Fruit fly (Drosophila melanogaster): ENCODE measurements around the gene CG5167.

dm6 chr3R:12449617-12450242, 43.4 kb downstream of the CG5167 start:
- no peak for TF ChIP-seq Ets96B (tag; optimal IDR thresholded peaks at IDR 0.05)
- TF ChIP-seq CG6163 (GFP tag; IDR thresholded peaks at IDR 0.05), result no peak
- peak; percentile 2 for TF ChIP-seq CG6854 (GFP tag; optimal IDR thresholded peaks at IDR 0.05)
- no peak for TF ChIP-seq CG8119 (GFP tag; IDR thresholded peaks at IDR 0.05)
- no peak for TF ChIP-seq CG16779 (tag; optimal IDR thresholded peaks at IDR 0.05)
- TF ChIP-seq Lpt (GFP tag; optimal IDR thresholded peaks at IDR 0.05), result no peak
- TF ChIP-seq CG9139 (GFP tag; optimal IDR thresholded peaks at IDR 0.05), result peak; percentile 6
- no peak for TF ChIP-seq CG3032 (tag; optimal IDR thresholded peaks at IDR 0.05)
- no peak for TF ChIP-seq eg (GFP tag; IDR thresholded peaks at IDR 0.05)
- no peak for TF ChIP-seq CG31627 (GFP tag; optimal IDR thresholded peaks at IDR 0.05)
- no peak for TF ChIP-seq OdsH (GFP tag; optimal IDR thresholded peaks at IDR 0.05)
